Fruit fly (Drosophila melanogaster): ENCODE data around the gene REPTOR.

Gene REPTOR

dm6 chr3R:24548832-24549231 lies 33.8 kb downstream of the REPTOR start (continued):
- TF ChIP-seq Nf-YA (GFP tag; IDR thresholded peaks at IDR 0.05) (no peak), Hmx (GFP tag; optimal IDR thresholded peaks at IDR 0.05) (no peak), stwl (tag; optimal IDR thresholded peaks at IDR 0.05) (no peak), Aef1 (GFP tag; IDR thresholded peaks at IDR 0.05) (no peak), vvl (GFP tag; IDR thresholded peaks at IDR 0.05) (0 out of 2 replicates have a peak, but pooled peaks have one; percentile 27), Adf1 (GFP tag; IDR thresholded peaks at IDR 0.05) (peak; percentile 32; the same call in 1 of the 2 replicates), twi (tag; optimal IDR thresholded peaks at IDR 0.05) (no peak), caup (GFP tag; optimal IDR thresholded peaks at IDR 0.05; ENCODE audit: severe bottlenecking) (no peak), fru (optimal IDR thresholded peaks at IDR 0.05) (no peak), CG7372 (GFP tag; IDR thresholded peaks at IDR 0.05) (no peak), lmd (GFP tag; IDR thresholded peaks at IDR 0.05) (no peak), CG34376 (GFP tag; optimal IDR thresholded peaks at IDR 0.05) (peak; percentile 50), inv (GFP tag; IDR thresholded peaks at IDR 0.05; ENCODE audit: partially characterized antibody) (no peak), CG13424 (tag; optimal IDR thresholded peaks at IDR 0.05) (no peak), disco-r (GFP tag; optimal IDR thresholded peaks at IDR 0.05) (no peak), CG8089 (GFP tag; optimal IDR thresholded peaks at IDR 0.05) (no peak), CG15601 (tag; optimal IDR thresholded peaks at IDR 0.05) (no peak), CG8944 (GFP tag; optimal IDR thresholded peaks at IDR 0.05) (no peak), Doc3 (GFP tag; IDR thresholded peaks at IDR 0.05; ENCODE audit: partially characterized antibody) (no peak), Camta (GFP tag; optimal IDR thresholded peaks at IDR 0.05) (no peak), Ssrp (tag; optimal IDR thresholded peaks at IDR 0.05) (no peak)

dm6 chr3R:24548216-24548615 lies 34.4 kb downstream of the REPTOR start:
- TF ChIP-seq CG15696 (tag; optimal IDR thresholded peaks at IDR 0.05) (no peak), CG34422 (GFP tag; IDR thresholded peaks at IDR 0.05) (no peak), Mrtf (GFP tag; IDR thresholded peaks at IDR 0.05) (no peak), Gug (GFP tag; IDR thresholded peaks at IDR 0.05) (no peak), CG10543 (GFP tag; optimal IDR thresholded peaks at IDR 0.05) (no peak), CG9437 (GFP tag; optimal IDR thresholded peaks at IDR 0.05) (no peak), CG31441 (GFP tag; IDR thresholded peaks at IDR 0.05) (no peak), phol (tag; optimal IDR thresholded peaks at IDR 0.05) (no peak), cad (GFP tag; optimal IDR thresholded peaks at IDR 0.05) (peak; percentile 26), danr (GFP tag; IDR thresholded peaks at IDR 0.05) (no peak), vvl (GFP tag; IDR thresholded peaks at IDR 0.05) (no peak), gsb-n (tag; optimal IDR thresholded peaks at IDR 0.05) (no peak), CG6813 (GFP tag; optimal IDR thresholded peaks at IDR 0.05) (no peak), sqz (GFP tag; optimal IDR thresholded peaks at IDR 0.05) (no peak), Doc2 (GFP tag; IDR thresholded peaks at IDR 0.05) (no peak), Ets65A (GFP tag) (peak; percentile 67), CG1603 (tag; optimal IDR thresholded peaks at IDR 0.05) (no peak), CG6654 (GFP tag; optimal IDR thresholded peaks at IDR 0.05) (peak; percentile 80), CG7357 (GFP tag; IDR thresholded peaks at IDR 0.05) (no peak), CG12071 (GFP tag; optimal IDR thresholded peaks at IDR 0.05) (no peak), rib (GFP tag; IDR thresholded peaks at IDR 0.05) (no peak)

- TF ChIP-seq CG11247 (GFP tag; IDR thresholded peaks at IDR 0.05) (0 out of 2 replicates have a peak, but pooled peaks have one; percentile 36), Mes4 (GFP tag; optimal IDR thresholded peaks at IDR 0.05) (no peak), gce (GFP tag; IDR thresholded peaks at IDR 0.05) (no peak), CG13296 (GFP tag; optimal IDR thresholded peaks at IDR 0.05) (peak; percentile 20), tin (GFP tag; optimal IDR thresholded peaks at IDR 0.05) (no peak), run (tag; optimal IDR thresholded peaks at IDR 0.05) (peak; percentile 52), p53 (GFP tag; optimal IDR thresholded peaks at IDR 0.05) (no peak), her (GFP tag; optimal IDR thresholded peaks at IDR 0.05) (no peak), CG9215 (GFP tag; IDR thresholded peaks at IDR 0.05) (no peak), z (GFP tag; IDR thresholded peaks at IDR 0.05) (peak; percentile 95), Hmx (GFP tag; optimal IDR thresholded peaks at IDR 0.05) (no peak), ato (GFP tag; IDR thresholded peaks at IDR 0.05; ENCODE audit: partially characterized antibody) (no peak), CG3065 (GFP tag; optimal IDR thresholded peaks at IDR 0.05) (no peak)
These were observed 38.3 kb downstream of the REPTOR start, which contains the start of gene Esyt2 for dm6 chr3R:24544388-24544787. TSS of gene Esyt2 (plus strand) at chr3R:24544719.
